Fruit fly (Drosophila melanogaster): ENCODE results near the gene Drsl6.

Drsl6 gene

DNA sequence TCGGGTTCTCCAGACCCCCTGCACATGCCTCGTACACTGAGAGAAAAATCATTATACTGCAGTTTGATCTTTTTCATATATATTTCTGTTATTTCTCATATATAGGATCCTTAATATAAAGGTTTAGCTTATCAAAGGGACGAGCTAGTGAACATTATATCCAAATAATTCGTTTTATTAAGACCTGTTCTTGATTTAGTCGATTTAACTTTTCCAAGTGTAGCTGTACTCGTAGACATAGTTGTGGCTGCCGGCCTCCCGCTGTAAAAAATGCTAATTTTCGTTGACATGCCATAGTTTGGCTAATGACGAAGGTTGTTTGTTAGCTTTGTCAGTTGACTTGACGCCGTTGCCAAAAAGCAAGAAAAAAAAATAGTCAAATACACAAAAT is 46.3 kb upstream of the Drsl6 start (continued):
- TF ChIP-seq z (GFP tag; IDR thresholded peaks at IDR 0.05) (peak; percentile 46; the same call in 1 of the 3 replicates), CG6765 (GFP tag; optimal IDR thresholded peaks at IDR 0.05) (peak; percentile 74), CG34376 (GFP tag; optimal IDR thresholded peaks at IDR 0.05) (peak; percentile 16), Drgx (GFP tag; IDR thresholded peaks at IDR 0.05) (peak; percentile 75), Trl (optimal IDR thresholded peaks at IDR 0.05) (no peak), Trl (GFP tag; optimal IDR thresholded peaks at IDR 0.05) (peak; percentile 75), CG16863 (GFP tag; optimal IDR thresholded peaks at IDR 0.05) (peak; percentile 73), CG14014 (GFP tag; IDR thresholded peaks at IDR 0.05) (peak; percentile 83), rib (GFP tag; IDR thresholded peaks at IDR 0.05) (peak; percentile 60), CG8089 (GFP tag; optimal IDR thresholded peaks at IDR 0.05) (peak; percentile 49), kay (GFP tag; optimal IDR thresholded peaks at IDR 0.05) (peak; percentile 58), Antp (GFP tag; optimal IDR thresholded peaks at IDR 0.05) (peak; percentile 56), CG2889 (GFP tag; IDR thresholded peaks at IDR 0.05) (peak; percentile 70; the same call in 2 of the 3 replicates), ase (GFP tag; IDR thresholded peaks at IDR 0.05) (peak; percentile 61; the same call in 1 of the 3 replicates), Hmx (GFP tag; optimal IDR thresholded peaks at IDR 0.05) (peak; percentile 56), CoRest (tag; optimal IDR thresholded peaks at IDR 0.05) (peak; percentile 89), CG1792 (GFP tag; optimal IDR thresholded peaks at IDR 0.05) (peak; percentile 58), CG2875 (GFP tag; optimal IDR thresholded peaks at IDR 0.05) (peak; percentile 70), CG18599 (GFP tag; optimal IDR thresholded peaks at IDR 0.05) (peak; percentile 87), CG17802 (tag; optimal IDR thresholded peaks at IDR 0.05) (peak; percentile 63), Oaz (GFP tag; IDR thresholded peaks at IDR 0.05) (peak; percentile 77), CG10321 (GFP tag; IDR thresholded peaks at IDR 0.05) (peak; percentile 58), CG17912 (GFP tag; optimal IDR thresholded peaks at IDR 0.05) (no peak), Dad (GFP tag; optimal IDR thresholded peaks at IDR 0.05) (peak; percentile 76), ind (GFP tag; optimal IDR thresholded peaks at IDR 0.05) (peak; percentile 84), CG4617 (GFP tag; optimal IDR thresholded peaks at IDR 0.05; ENCODE audit: borderline replicate concordance) (peak; percentile 40), CG11456 (GFP tag; IDR thresholded peaks at IDR 0.05) (peak; percentile 81), CG10274 (GFP tag; optimal IDR thresholded peaks at IDR 0.05) (peak; percentile 63), bbx (GFP tag; IDR thresholded peaks at IDR 0.05; ENCODE audit: partially characterized antibody) (no peak), cato (GFP tag; optimal IDR thresholded peaks at IDR 0.05; ENCODE audit: borderline replicate concordance) (peak; percentile 72), chm (GFP tag; IDR thresholded peaks at IDR 0.05) (peak; percentile 64), Dek (tag; optimal IDR thresholded peaks at IDR 0.05) (peak; percentile 83), Med (GFP tag) (peak; percentile 97), Nf-YB (GFP tag; optimal IDR thresholded peaks at IDR 0.05) (peak; percentile 69), CG2712 (tag; optimal IDR thresholded peaks at IDR 0.05) (peak; percentile 94), NFAT (GFP tag; IDR thresholded peaks at IDR 0.05) (peak; percentile 79), pfk (GFP tag; optimal IDR thresholded peaks at IDR 0.05) (no peak), fd102C (GFP tag; optimal IDR thresholded peaks at IDR 0.05) (peak; percentile 67), chif (GFP tag; optimal IDR thresholded peaks at IDR 0.05) (peak; percentile 76 to 86), CG31441 (GFP tag; IDR thresholded peaks at IDR 0.05) (peak; percentile 88), CrebB (tag; optimal IDR thresholded peaks at IDR 0.05) (peak; percentile 88), CG3838 (GFP tag; optimal IDR thresholded peaks at IDR 0.05) (peak; percentile 24), CG18476 (GFP tag; optimal IDR thresholded peaks at IDR 0.05) (peak; percentile 86), Jarid2 (GFP tag; optimal IDR thresholded peaks at IDR 0.05) (peak; percentile 22), CG13123 (GFP tag; optimal IDR thresholded peaks at IDR 0.05) (peak; percentile 75), CG9437 (GFP tag; optimal IDR thresholded peaks at IDR 0.05) (peak; percentile 69), mam (GFP tag; optimal IDR thresholded peaks at IDR 0.05) (peak; percentile 80), CG9932 (GFP tag; IDR thresholded peaks at IDR 0.05) (peak; percentile 90), CG12769 (tag; optimal IDR thresholded peaks at IDR 0.05) (peak; percentile 92), Camta (GFP tag; optimal IDR thresholded peaks at IDR 0.05) (peak; percentile 81), her (GFP tag; optimal IDR thresholded peaks at IDR 0.05) (peak; percentile 69), Tbp (GFP tag; optimal IDR thresholded peaks at IDR 0.05) (no peak)

All from whole organism, embryonic.